Worm (Caenorhabditis elegans) whole organism, early embryonic: ENCODE data around the gene lim-8.

Experiments used
- B0310.2 ChIP-seq: sonication (generic microtip); optimal IDR thresholded peaks from 2 replicates; lab custom pipeline; 2016; ENCODE audit warnings: mild to moderate bottlenecking, missing genetic modification characterization, missing compliant biosample characterization
- F13C5.2 ChIP-seq: sonication (generic microtip); optimal IDR thresholded peaks from 2 replicates; lab custom pipeline; 2017; ENCODE audit warnings: mild to moderate bottlenecking, missing genetic modification characterization, inconsistent platforms, missing compliant biosample characterization
- aly-1 ChIP-seq: sonication (generic microtip); optimal IDR thresholded peaks from 2 replicates; lab custom pipeline; 2016; ENCODE audit warnings: missing genetic modification characterization, missing compliant biosample characterization
- ama-1 ChIP-seq: fragments of 150-350 bp; optimal IDR thresholded peaks from 2 replicates; lab custom pipeline; 2014
- ceh-13 ChIP-seq: fragments of 200-800 bp; sonication (Bioruptor generic); optimal IDR thresholded peaks from 2 replicates; lab custom pipeline; 2018; ENCODE audit warnings: mild to moderate bottlenecking, missing genetic modification characterization, missing compliant biosample characterization
- ceh-36 ChIP-seq: sonication (generic microtip); optimal IDR thresholded peaks from 2 replicates; lab custom pipeline; 2016; ENCODE audit warnings: missing genetic modification characterization, inconsistent platforms, missing compliant biosample characterization
- ets-7 ChIP-seq: sonication (generic microtip); optimal IDR thresholded peaks from 2 replicates; lab custom pipeline; 2016; ENCODE audit warnings: missing genotype, missing genetic modification characterization, missing compliant biosample characterization
- flt-1 ChIP-seq: fragments of 200-800 bp; sonication (Bioruptor generic); IDR thresholded peaks from 2 replicates; pipeline ENCODE4 v1.3.6; 2022; ENCODE audit warnings: missing genetic modification characterization, missing compliant biosample characterization
- hmbx-1 ChIP-seq: sonication (generic microtip); optimal IDR thresholded peaks from 2 replicates; lab custom pipeline; 2016; ENCODE audit warnings: mild to moderate bottlenecking, missing genetic modification characterization, missing compliant biosample characterization
- hmg-4 ChIP-seq: fragments of 200-800 bp; sonication (Bioruptor generic); optimal IDR thresholded peaks from 2 replicates; lab custom pipeline; 2018; ENCODE audit warnings: mild to moderate bottlenecking, missing genetic modification characterization, missing compliant biosample characterization
- hnd-1 ChIP-seq: sonication (generic microtip); optimal IDR thresholded peaks from 2 replicates; lab custom pipeline; 2016; ENCODE audit warnings: missing genetic modification characterization, missing compliant biosample characterization
- pes-1 ChIP-seq: fragments of 200-800 bp; sonication (Bioruptor generic); IDR thresholded peaks from 2 replicates; pipeline ENCODE4 v1.3.6; 2022; ENCODE audit warnings: missing genetic modification reagents, missing genetic modification characterization, missing compliant biosample characterization
- scrt-1 ChIP-seq: fragments of 200-800 bp; sonication (Bioruptor generic); IDR thresholded peaks from 2 replicates; pipeline ENCODE4 v1.3.6; 2022; ENCODE audit warnings: missing genetic modification characterization, missing compliant biosample characterization
- sea-1 ChIP-seq: fragments of 200-800 bp; sonication (Bioruptor generic); conservative IDR thresholded peaks from 2 replicates; pipeline ENCODE4 v1.3.6; 2022; ENCODE audit warnings: missing genetic modification characterization, missing compliant biosample characterization
- tbx-11 ChIP-seq: fragments of 200-800 bp; sonication (Bioruptor generic); IDR thresholded peaks from 2 replicates; pipeline ENCODE4 v1.3.6; 2022; ENCODE audit warnings: missing genetic modification characterization, missing compliant biosample characterization
- tbx-37 ChIP-seq: fragments of 200-800 bp; sonication (Bioruptor generic); conservative IDR thresholded peaks from 2 replicates; pipeline ENCODE4 v1.3.6; 2022; ENCODE audit warnings: missing genetic modification reagents, missing genetic modification characterization, missing compliant biosample characterization
- tra-4 ChIP-seq: sonication (generic microtip); optimal IDR thresholded peaks from 2 replicates; lab custom pipeline; 2017; ENCODE audit warnings: missing genetic modification characterization, missing compliant biosample characterization

Gene lim-8

ce11 chrIII:6802488-6802887 lies at the start of gene lim-8:
lim-8 (plus strand) TSS chrIII:6802788.
- TF ChIP-seq hnd-1 (tag; lab: Kevin White, UChicago) (no peak), ceh-36 (tag; lab: Kevin White, UChicago) (no peak), flt-1 (GFP tag; lab: Robert Waterston, UW) (no peak), ama-1 (no peak), sea-1 (GFP tag; lab: Robert Waterston, UW) (no peak), ets-7 (tag; lab: Kevin White, UChicago) (no peak), scrt-1 (GFP tag; lab: Robert Waterston, UW) (no peak), tra-4 (tag; lab: Kevin White, UChicago) (no peak), tbx-11 (GFP tag; lab: Robert Waterston, UW) (no peak), B0310.2 (no peak), hmbx-1 (tag; lab: Kevin White, UChicago) (no peak), ceh-13 (GFP tag; lab: Kevin White, UChicago) (no peak), hmg-4 (GFP tag; lab: Kevin White, UChicago) (no peak), tbx-37 (GFP tag; lab: Robert Waterston, UW) (no peak), aly-1 (tag; lab: Kevin White, UChicago) (no peak), pes-1 (GFP tag; lab: Robert Waterston, UW) (no peak), F13C5.2 (no peak)

ce11 chrIII:6756769-6757168 lies 45.8 kb upstream of the lim-8 start:
- TF ChIP-seq ceh-13 (GFP tag; lab: Kevin White, UChicago) (no peak), hmg-4 (GFP tag; lab: Kevin White, UChicago) (no peak), ceh-36 (tag; lab: Kevin White, UChicago) (no peak), ets-7 (tag; lab: Kevin White, UChicago) (no peak), tra-4 (tag; lab: Kevin White, UChicago) (no peak), F13C5.2 (no peak), hnd-1 (tag; lab: Kevin White, UChicago) (no peak), scrt-1 (GFP tag; lab: Robert Waterston, UW) (no peak), hmbx-1 (tag; lab: Kevin White, UChicago) (no peak), tbx-11 (GFP tag; lab: Robert Waterston, UW) (no peak)

- no peak for TF ChIP-seq ceh-13 (GFP tag; lab: Kevin White, UChicago)
- TF ChIP-seq ets-7 (tag; lab: Kevin White, UChicago) = no peak
- no peak for TF ChIP-seq hnd-1 (tag; lab: Kevin White, UChicago)
- TF ChIP-seq sea-1 (GFP tag; lab: Robert Waterston, UW) = no peak
- TF ChIP-seq scrt-1 (GFP tag; lab: Robert Waterston, UW) = no peak
- TF ChIP-seq ceh-36 (tag; lab: Kevin White, UChicago) = no peak
- TF ChIP-seq hmbx-1 (tag; lab: Kevin White, UChicago) = no peak
- no peak for TF ChIP-seq tbx-11 (GFP tag; lab: Robert Waterston, UW)
- no peak for TF ChIP-seq flt-1 (GFP tag; lab: Robert Waterston, UW)
- no peak for TF ChIP-seq hmg-4 (GFP tag; lab: Kevin White, UChicago)
- TF ChIP-seq ama-1 = no peak
- no peak for TF ChIP-seq pes-1 (GFP tag; lab: Robert Waterston, UW)
- TF ChIP-seq B0310.2 = no peak
- no peak for TF ChIP-seq tra-4 (tag; lab: Kevin White, UChicago)
- TF ChIP-seq F13C5.2 = no peak
- TF ChIP-seq tbx-37 (GFP tag; lab: Robert Waterston, UW) = no peak
- TF ChIP-seq aly-1 (tag; lab: Kevin White, UChicago) = no peak
These were observed 7.3 kb upstream of the lim-8 start, which contains the start of gene R05H11.1 for ce11 chrIII:6795326-6795725. R05H11.1 (plus strand) TSS chrIII:6795626.

ce11 chrIII:6797965-6798364 lies 4.6 kb upstream of the lim-8 start, which contains the start of gene R05H11.2:
R05H11.2 (plus strand) TSS chrIII:6798297.
- no peak for TF ChIP-seq tra-4 (tag; lab: Kevin White, UChicago)
- no peak for TF ChIP-seq ets-7 (tag; lab: Kevin White, UChicago)
- no peak for TF ChIP-seq hmg-4 (GFP tag; lab: Kevin White, UChicago)
- no peak for TF ChIP-seq sea-1 (GFP tag; lab: Robert Waterston, UW)
- no peak for TF ChIP-seq F13C5.2
- TF ChIP-seq hmbx-1 (tag; lab: Kevin White, UChicago) = no peak
- TF ChIP-seq B0310.2 = no peak
- TF ChIP-seq ama-1 = no peak
- TF ChIP-seq hnd-1 (tag; lab: Kevin White, UChicago) = no peak
- TF ChIP-seq pes-1 (GFP tag; lab: Robert Waterston, UW) = no peak
- TF ChIP-seq ceh-36 (tag; lab: Kevin White, UChicago) = no peak
- TF ChIP-seq ceh-13 (GFP tag; lab: Kevin White, UChicago) = no peak
- no peak for TF ChIP-seq scrt-1 (GFP tag; lab: Robert Waterston, UW)
- TF ChIP-seq tbx-37 (GFP tag; lab: Robert Waterston, UW) = no peak
- no peak for TF ChIP-seq tbx-11 (GFP tag; lab: Robert Waterston, UW)
- TF ChIP-seq flt-1 (GFP tag; lab: Robert Waterston, UW) = no peak

ce11 chrIII:6798906-6799305 lies 3.7 kb upstream of the lim-8 start:
- TF ChIP-seq hmg-4 (GFP tag; lab: Kevin White, UChicago) = no peak
- no peak for TF ChIP-seq B0310.2
- no peak for TF ChIP-seq hmbx-1 (tag; lab: Kevin White, UChicago)
- TF ChIP-seq flt-1 (GFP tag; lab: Robert Waterston, UW) = no peak
- TF ChIP-seq scrt-1 (GFP tag; lab: Robert Waterston, UW) = no peak
- TF ChIP-seq ceh-13 (GFP tag; lab: Kevin White, UChicago) = no peak
- no peak for TF ChIP-seq F13C5.2
- TF ChIP-seq tbx-11 (GFP tag; lab: Robert Waterston, UW) = no peak
- no peak for TF ChIP-seq ama-1
- no peak for TF ChIP-seq ceh-36 (tag; lab: Kevin White, UChicago)
- no peak for TF ChIP-seq sea-1 (GFP tag; lab: Robert Waterston, UW)
- TF ChIP-seq tra-4 (tag; lab: Kevin White, UChicago) = no peak
- no peak for TF ChIP-seq tbx-37 (GFP tag; lab: Robert Waterston, UW)
- TF ChIP-seq ets-7 (tag; lab: Kevin White, UChicago) = no peak
- no peak for TF ChIP-seq pes-1 (GFP tag; lab: Robert Waterston, UW)
- TF ChIP-seq hnd-1 (tag; lab: Kevin White, UChicago) = no peak
- TF ChIP-seq aly-1 (tag; lab: Kevin White, UChicago) = no peak

ce11 chrIII:6799664-6800063 lies 2.9 kb upstream of the lim-8 start:
- TF ChIP-seq tbx-37 (GFP tag; lab: Robert Waterston, UW) = no peak
- no peak for TF ChIP-seq aly-1 (tag; lab: Kevin White, UChicago)
- no peak for TF ChIP-seq ets-7 (tag; lab: Kevin White, UChicago)
- TF ChIP-seq F13C5.2 = no peak
- no peak for TF ChIP-seq hmg-4 (GFP tag; lab: Kevin White, UChicago)
- TF ChIP-seq hnd-1 (tag; lab: Kevin White, UChicago) = no peak
- no peak for TF ChIP-seq pes-1 (GFP tag; lab: Robert Waterston, UW)
- no peak for TF ChIP-seq flt-1 (GFP tag; lab: Robert Waterston, UW)
- no peak for TF ChIP-seq tbx-11 (GFP tag; lab: Robert Waterston, UW)
- TF ChIP-seq tra-4 (tag; lab: Kevin White, UChicago) = no peak
- TF ChIP-seq ama-1 = no peak
- no peak for TF ChIP-seq hmbx-1 (tag; lab: Kevin White, UChicago)
- no peak for TF ChIP-seq ceh-13 (GFP tag; lab: Kevin White, UChicago)
- TF ChIP-seq scrt-1 (GFP tag; lab: Robert Waterston, UW) = no peak
- no peak for TF ChIP-seq sea-1 (GFP tag; lab: Robert Waterston, UW)
